Worm (Caenorhabditis elegans): ENCODE data around the gene C07B5.3.

C07B5.3 gene

ce11 chrX:9509516-9509915 lies 13.5 kb downstream of the C07B5.3 start:
- TF ChIP-seq nhr-48 (tag; optimal IDR thresholded peaks at IDR 0.05) (no peak), unc-62 (GFP tag; optimal IDR thresholded peaks at IDR 0.05 in 1 of 2) (peak in 1 of 2 experiments; percentile 69), unc-62 (tag; optimal IDR thresholded peaks at IDR 0.05) (no peak)

DNA sequence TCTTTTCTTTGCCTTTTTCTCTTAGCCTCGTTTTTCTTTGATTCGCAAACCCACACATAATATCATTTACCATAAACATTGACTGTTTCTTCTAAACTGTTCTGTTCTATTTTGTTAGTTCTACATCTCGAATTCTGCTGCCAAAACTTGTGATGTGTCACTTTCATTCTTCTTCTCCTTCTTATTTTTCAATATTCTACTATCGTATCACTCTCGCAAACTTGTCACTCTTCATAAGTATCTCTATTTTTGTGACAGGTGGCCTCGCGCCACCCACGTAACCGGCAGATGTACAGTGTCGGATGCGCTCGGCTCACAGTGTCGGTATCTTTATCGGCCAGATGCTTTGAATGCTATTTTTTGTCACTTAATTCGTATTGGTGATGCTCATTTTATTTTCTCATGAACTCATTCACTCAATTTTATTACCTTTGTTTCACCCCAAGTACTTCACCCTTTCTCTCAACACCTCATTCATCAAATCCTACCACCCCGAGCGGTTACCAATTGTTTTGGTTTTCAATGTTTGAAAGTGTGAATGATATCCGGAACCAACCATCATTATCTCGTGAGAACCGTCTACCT lies 14.5 kb downstream of the C07B5.3 start:
- TF ChIP-seq F26F4.8 (GFP tag; conservative IDR thresholded peaks at IDR 0.05) (no peak), zfp-3 (GFP tag; conservative IDR thresholded peaks at IDR 0.05) (no peak), ZK546.5 (tag; optimal IDR thresholded peaks at IDR 0.05) (no peak), T26A8.4 (GFP tag; IDR thresholded peaks at IDR 0.05) (no peak), lim-7 (GFP tag; IDR thresholded peaks at IDR 0.05) (no peak), F49E8.2 (tag; optimal IDR thresholded peaks at IDR 0.05; ENCODE audit: borderline replicate concordance) (no peak), zag-1 (tag; optimal IDR thresholded peaks at IDR 0.05) (no peak), aha-1 (tag) (peak; percentile 74), nhr-28 (tag; optimal IDR thresholded peaks at IDR 0.05) (peak; percentile 13), Y105C5A.15 (GFP tag; IDR thresholded peaks at IDR 0.05) (no peak)

- TF ChIP-seq ceh-62 (tag; optimal IDR thresholded peaks at IDR 0.05) (no peak), hlh-30 (tag; optimal IDR thresholded peaks at IDR 0.05; ENCODE audit: insufficient read depth) (peak; percentile 48)
Observed at ce11 chrX:9506341-9506740, 16.7 kb downstream of the C07B5.3 start.

ce11 chrX:9504911-9505397 lies 18.1 kb downstream of the C07B5.3 start:
- no peak for TF ChIP-seq hlh-11 (tag; optimal IDR thresholded peaks at IDR 0.05)
- no peak for TF ChIP-seq hlh-30 (tag; optimal IDR thresholded peaks at IDR 0.05; ENCODE audit: insufficient read depth)
- TF ChIP-seq mes-2 (tag; optimal IDR thresholded peaks at IDR 0.05; ENCODE audit: poor library complexity, severe bottlenecking): peak; percentile 24
- TF ChIP-seq unc-62 (GFP tag; optimal IDR thresholded peaks at IDR 0.05 in 1 of 2): peak in 1 of 2 experiments; percentile 92
- no peak for TF ChIP-seq unc-62 (tag; optimal IDR thresholded peaks at IDR 0.05)
- no peak for TF ChIP-seq snpc-4 (tag; optimal IDR thresholded peaks at IDR 0.05)
- no peak for TF ChIP-seq madf-9 (GFP tag; conservative IDR thresholded peaks at IDR 0.05)
- TF ChIP-seq nhr-28 (tag; optimal IDR thresholded peaks at IDR 0.05): no peak
- no peak for TF ChIP-seq pha-4 (GFP tag; IDR thresholded peaks at IDR 0.05)
- no peak for TF ChIP-seq pha-4 (tag; optimal IDR thresholded peaks at IDR 0.05)
- no peak for TF ChIP-seq nhr-11 (tag; optimal IDR thresholded peaks at IDR 0.05)
- no peak for TF ChIP-seq ceh-28 (tag; optimal IDR thresholded peaks at IDR 0.05)
- TF ChIP-seq D1046.2 (GFP tag; IDR thresholded peaks at IDR 0.05): no peak

DNA sequence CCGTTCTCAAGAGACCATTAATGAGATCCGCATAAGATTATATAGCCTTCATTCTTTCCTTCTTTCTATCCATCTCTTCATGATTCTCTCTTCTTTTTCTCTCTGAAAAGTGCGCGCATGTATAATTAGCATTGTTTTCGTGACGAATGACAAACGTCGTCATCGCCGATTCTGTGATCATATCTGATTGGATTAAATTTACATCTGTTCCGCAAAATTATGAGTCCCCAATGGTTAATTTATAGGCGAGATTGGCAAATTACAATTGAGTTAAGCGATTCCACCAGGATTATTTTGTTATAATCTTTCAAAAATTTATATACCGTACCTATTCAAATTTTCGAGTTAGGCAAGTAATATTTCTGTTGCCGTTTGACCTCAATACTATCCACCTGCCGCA lies 18.8 kb downstream of the C07B5.3 start:
- TF ChIP-seq Y75B8A.6 (GFP tag; IDR thresholded peaks at IDR 0.05) (no peak), zfp-3 (GFP tag; conservative IDR thresholded peaks at IDR 0.05) (no peak), madf-5 (GFP tag; IDR thresholded peaks at IDR 0.05) (no peak), unc-62 (GFP tag; optimal IDR thresholded peaks at IDR 0.05 in 1 of 2) (no peak), unc-62 (tag; optimal IDR thresholded peaks at IDR 0.05) (no peak), hlh-30 (tag; optimal IDR thresholded peaks at IDR 0.05; ENCODE audit: insufficient read depth) (no peak), Y48G9A.11 (GFP tag; IDR thresholded peaks at IDR 0.05) (no peak), F26F4.8 (GFP tag; conservative IDR thresholded peaks at IDR 0.05) (no peak), mes-2 (tag; optimal IDR thresholded peaks at IDR 0.05; ENCODE audit: poor library complexity, severe bottlenecking) (no peak), nhr-102 (tag; optimal IDR thresholded peaks at IDR 0.05) (no peak), nhr-76 (tag; optimal IDR thresholded peaks at IDR 0.05) (no peak)

DNA sequence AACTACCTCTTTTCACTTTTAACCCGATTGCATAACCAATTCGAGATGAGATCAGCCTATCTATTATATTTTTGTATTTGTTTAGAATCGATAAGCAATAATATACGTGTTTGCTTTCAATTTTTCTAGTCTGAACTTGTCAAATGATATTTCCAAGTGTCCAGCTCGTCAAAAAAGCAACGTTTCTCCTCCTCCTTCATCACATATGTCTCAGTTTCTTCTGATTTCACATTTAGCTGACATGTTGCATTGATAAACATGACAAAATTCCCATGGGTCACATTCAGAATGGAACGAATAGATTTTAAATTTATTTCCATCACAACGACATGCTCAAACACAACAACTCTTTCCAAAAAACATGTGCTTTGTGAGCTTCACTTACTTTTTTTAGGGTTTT lies 23.7 kb downstream of the C07B5.3 start:
- TF ChIP-seq aha-1 (tag) (peak; percentile 56), mxl-2 (GFP tag; conservative IDR thresholded peaks at IDR 0.05) (no peak), madf-5 (GFP tag; IDR thresholded peaks at IDR 0.05) (no peak), unc-62 (GFP tag; optimal IDR thresholded peaks at IDR 0.05 in 1 of 2) (peak in 1 of 2 experiments; percentile 68), unc-62 (tag; optimal IDR thresholded peaks at IDR 0.05) (no peak)
